Worm (Caenorhabditis elegans): Measurements from ENCODE around the gene elt-6.

The elt-6 gene

DNA sequence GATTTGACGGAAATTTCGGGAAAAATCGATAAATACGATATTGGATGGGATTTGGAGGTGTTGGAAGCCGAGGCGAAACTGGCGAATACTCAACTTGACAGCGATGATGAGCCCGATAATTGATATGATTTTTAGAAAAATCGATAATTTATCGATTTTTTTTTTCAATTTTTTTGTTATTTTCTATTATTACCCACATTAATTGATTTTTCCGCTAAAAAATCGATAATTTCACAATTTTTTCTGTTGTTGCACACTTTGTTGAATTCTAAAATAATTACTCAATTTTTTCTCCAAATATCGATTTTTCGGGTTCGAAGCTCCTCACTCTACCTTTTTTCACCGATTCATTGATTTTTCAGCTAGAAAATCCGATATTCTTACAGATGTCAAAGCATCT, 51.6 kb downstream of the elt-6 start, which contains the start of gene Y48A5A.3:
Gene Y48A5A.3, plus strand, starts transcription at position 385 of the 400 bp plus-strand sequence.
- no peak for TF ChIP-seq him-1 (tag; optimal IDR thresholded peaks at IDR 0.05)
- no peak for TF ChIP-seq W03F9.2 (tag; optimal IDR thresholded peaks at IDR 0.05)
- TF ChIP-seq dao-5 (tag; optimal IDR thresholded peaks at IDR 0.05): no peak

DNA sequence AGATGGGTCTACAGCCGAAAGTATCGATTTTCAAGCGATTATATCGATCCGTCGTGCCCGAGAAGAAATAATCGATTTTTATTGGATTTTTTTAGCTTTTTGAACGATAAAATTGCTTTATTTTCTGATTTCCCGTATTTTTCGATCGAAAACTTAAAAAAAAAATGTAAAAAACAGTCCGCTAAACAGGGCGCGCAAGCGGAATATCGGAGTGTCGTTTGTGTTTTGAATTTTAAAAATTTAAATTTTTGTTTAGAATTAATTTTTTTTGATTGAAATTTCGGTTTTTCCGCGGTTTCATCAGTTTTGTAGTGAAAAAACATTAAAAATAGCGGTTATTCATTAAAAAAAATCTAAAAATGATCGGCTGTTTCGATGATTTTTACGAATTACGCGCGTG, 52.4 kb downstream of the elt-6 start:
- TF ChIP-seq him-1 (tag; optimal IDR thresholded peaks at IDR 0.05): no peak
- TF ChIP-seq dao-5 (tag; optimal IDR thresholded peaks at IDR 0.05): no peak
- no peak for TF ChIP-seq W03F9.2 (tag; optimal IDR thresholded peaks at IDR 0.05)

DNA sequence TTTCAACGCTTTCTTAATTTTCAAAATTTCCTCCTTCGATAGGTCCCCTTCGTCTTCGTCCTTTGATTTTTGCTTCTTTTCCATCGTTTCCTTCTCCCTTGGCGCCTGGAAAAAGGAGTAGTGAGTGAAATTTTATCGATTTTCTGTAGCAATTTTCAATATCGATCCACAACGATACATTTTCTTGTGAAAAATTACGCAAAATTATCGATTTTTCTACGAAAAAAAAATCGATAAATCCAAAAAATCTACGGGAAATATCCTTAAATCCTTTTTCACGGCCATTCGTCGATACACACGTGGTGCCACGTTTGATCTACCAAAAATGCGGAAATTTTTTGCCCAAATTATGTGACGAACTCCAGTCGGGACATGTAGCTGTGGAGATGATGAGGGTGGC, 53.3 kb downstream of the elt-6 start:
- TF ChIP-seq W03F9.2 (tag; optimal IDR thresholded peaks at IDR 0.05): no peak
- no peak for TF ChIP-seq him-1 (tag; optimal IDR thresholded peaks at IDR 0.05)
- no peak for TF ChIP-seq dao-5 (tag; optimal IDR thresholded peaks at IDR 0.05)

Data from whole organism, L4/young adult.